Fruit fly (Drosophila melanogaster): ENCODE measurements around the gene GMF.

GMF gene

DNA sequence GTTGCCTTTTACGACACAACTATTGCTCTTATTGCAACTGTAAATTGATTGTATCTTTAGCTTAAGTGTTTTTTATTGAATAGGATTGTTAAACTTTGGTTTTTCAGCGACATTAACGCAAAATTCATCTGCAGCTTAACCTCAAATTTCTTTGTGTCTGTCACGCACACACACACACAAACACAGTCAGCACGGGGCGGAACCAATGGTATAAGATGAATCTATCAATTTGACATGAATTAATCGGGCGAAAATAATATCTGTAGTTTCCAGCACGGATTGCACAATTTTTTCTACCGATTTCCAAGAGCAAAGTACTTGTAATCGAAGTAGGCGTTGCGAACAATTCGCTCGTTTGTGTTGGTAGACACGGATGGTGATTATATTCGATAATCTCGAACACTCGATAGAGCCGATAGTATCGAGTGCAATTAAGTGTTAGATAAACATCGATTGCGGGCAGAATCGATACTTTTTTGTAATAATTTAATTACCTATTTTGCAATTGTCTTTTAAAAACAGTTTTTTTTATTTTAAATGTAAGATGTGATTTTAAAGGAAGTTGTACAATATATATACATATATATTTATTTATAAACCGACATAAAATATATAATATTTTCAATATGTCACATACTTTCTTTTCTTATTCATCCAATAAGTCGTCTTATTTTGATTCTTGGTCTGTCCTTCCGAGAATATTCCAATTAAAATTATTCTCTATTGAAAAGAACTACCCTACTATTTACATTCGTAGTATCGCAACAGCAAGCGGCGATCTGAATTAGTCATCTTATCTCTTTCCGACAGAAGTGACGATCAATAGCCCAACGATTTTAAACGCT lies 45.3 kb downstream of the GMF start, which contains the start of the genes PRL-1 and EndoGI (continued):
- TF ChIP-seq scrt (GFP tag; optimal IDR thresholded peaks at IDR 0.05) (peak; percentile 44), Sox100B (GFP tag; optimal IDR thresholded peaks at IDR 0.05) (peak; percentile 81), al (GFP tag; IDR thresholded peaks at IDR 0.05) (peak; percentile 74; the same call in 1 of the 2 replicates), D19B (GFP tag; optimal IDR thresholded peaks at IDR 0.05) (no peak), CG10543 (GFP tag; optimal IDR thresholded peaks at IDR 0.05) (peak; percentile 74), CG8924 (tag; optimal IDR thresholded peaks at IDR 0.05) (peak; percentile 88), CG4282 (GFP tag; optimal IDR thresholded peaks at IDR 0.05) (no peak), HLHmδ (GFP tag; optimal IDR thresholded peaks at IDR 0.05) (peak; percentile 44), Hey (tag; optimal IDR thresholded peaks at IDR 0.05) (no peak), CG6813 (GFP tag; optimal IDR thresholded peaks at IDR 0.05) (peak; percentile 54), CG34422 (GFP tag; IDR thresholded peaks at IDR 0.05) (peak; percentile 47; the same call in 1 of the 3 replicates), slou (GFP tag; optimal IDR thresholded peaks at IDR 0.05) (peak; percentile 74), gcm (GFP tag; optimal IDR thresholded peaks at IDR 0.05) (peak; percentile 85), Lim3 (GFP tag; IDR thresholded peaks at IDR 0.05) (no peak), CG11504 (tag; optimal IDR thresholded peaks at IDR 0.05) (peak; percentile 82), CG13287 (GFP tag; IDR thresholded peaks at IDR 0.05; ENCODE audit: partially characterized antibody) (peak; percentile 92), CHES-1-like (GFP tag; optimal IDR thresholded peaks at IDR 0.05) (no peak), CG12942 (GFP tag; optimal IDR thresholded peaks at IDR 0.05) (peak; percentile 51), D19A (tag; optimal IDR thresholded peaks at IDR 0.05) (peak; percentile 76), Myb (GFP tag; optimal IDR thresholded peaks at IDR 0.05) (peak; percentile 41), CG7556 (GFP tag; optimal IDR thresholded peaks at IDR 0.05) (peak; percentile 73), repo (GFP tag; optimal IDR thresholded peaks at IDR 0.05) (peak; percentile 10), CG2712 (tag; optimal IDR thresholded peaks at IDR 0.05) (peak; percentile 86), H15 (GFP tag; IDR thresholded peaks at IDR 0.05) (no peak), Doc3 (GFP tag; IDR thresholded peaks at IDR 0.05; ENCODE audit: partially characterized antibody) (peak; percentile 97), tx (GFP tag; optimal IDR thresholded peaks at IDR 0.05) (no peak), sima (GFP tag; optimal IDR thresholded peaks at IDR 0.05) (no peak), maf-S (GFP tag; optimal IDR thresholded peaks at IDR 0.05) (no peak), chinmo (GFP tag; IDR thresholded peaks at IDR 0.05; ENCODE audit: partially characterized antibody) (peak; percentile 99), zf30C (GFP tag; optimal IDR thresholded peaks at IDR 0.05) (no peak), Gsc (GFP tag; IDR thresholded peaks at IDR 0.05) (no peak), CG6175 (GFP tag; IDR thresholded peaks at IDR 0.05) (no peak), CG18476 (GFP tag; optimal IDR thresholded peaks at IDR 0.05) (peak; percentile 45), Dref (GFP tag; IDR thresholded peaks at IDR 0.05) (peak; percentile 100), HLH3B (GFP tag; IDR thresholded peaks at IDR 0.05) (peak; percentile 84; the same call in 1 of the 2 replicates), Lhr (GFP tag; optimal IDR thresholded peaks at IDR 0.05) (peak; percentile 4), sd (tag; optimal IDR thresholded peaks at IDR 0.05) (peak; percentile 48), Sry-δ (GFP tag; optimal IDR thresholded peaks at IDR 0.05) (peak; percentile 82), CG7357 (GFP tag; IDR thresholded peaks at IDR 0.05) (no peak), CG6272 (GFP tag; IDR thresholded peaks at IDR 0.05) (no peak), yki (optimal IDR thresholded peaks at IDR 0.05) (no peak), tap (tag; optimal IDR thresholded peaks at IDR 0.05) (peak; percentile 87), Adf1 (GFP tag; IDR thresholded peaks at IDR 0.05) (peak; percentile 38; the same call in 1 of the 2 replicates), Opbp (GFP tag; IDR thresholded peaks at IDR 0.05; ENCODE audit: partially characterized antibody) (peak; percentile 99), CG16815 (GFP tag; optimal IDR thresholded peaks at IDR 0.05) (peak; percentile 16), gem (tag; optimal IDR thresholded peaks at IDR 0.05) (peak; percentile 91), CG3065 (GFP tag; optimal IDR thresholded peaks at IDR 0.05) (peak; percentile 40), sob (GFP tag; IDR thresholded peaks at IDR 0.05) (peak; percentile 74), esg (GFP tag; conservative IDR thresholded peaks at IDR 0.05) (peak; percentile 66)

Measured in whole organism, embryonic.